Worm (Caenorhabditis elegans): Measurements from ENCODE around the gene mrpl-18.

The mrpl-18 gene

ce11 chrIII:8163283-8163682 lies 18.5 kb downstream of the mrpl-18 start, which contains the start of gene bath-42:
Gene bath-42 (minus strand): TSS chrIII:8163383.
- TF ChIP-seq ref-1 (GFP tag; conservative IDR thresholded peaks at IDR 0.05) (no peak), klf-2 (GFP tag; conservative IDR thresholded peaks at IDR 0.05) (no peak), ztf-29 (GFP tag; IDR thresholded peaks at IDR 0.05) (no peak), T22C8.4 (GFP tag; IDR thresholded peaks at IDR 0.05) (no peak), med-1 (GFP tag; optimal IDR thresholded peaks at IDR 0.05; ENCODE audit: insufficient read depth) (no peak), flt-1 (GFP tag; IDR thresholded peaks at IDR 0.05) (no peak), tab-1 (GFP tag; IDR thresholded peaks at IDR 0.05) (no peak)

- TF ChIP-seq flt-1 (GFP tag; IDR thresholded peaks at IDR 0.05), result peak; percentile 74
- TF ChIP-seq ref-1 (GFP tag; conservative IDR thresholded peaks at IDR 0.05), result no peak
- peak; percentile 92 for TF ChIP-seq T22C8.4 (GFP tag; IDR thresholded peaks at IDR 0.05)
- peak; percentile 42 for TF ChIP-seq cog-1 (tag; optimal IDR thresholded peaks at IDR 0.05)
These were observed 19.1 kb downstream of the mrpl-18 start, which contains the start of gene prp-8 for ce11 chrIII:8163788-8164423. Gene prp-8 (plus strand): TSS chrIII:8164373.

ce11 chrIII:8164771-8165170 lies 20.0 kb downstream of the mrpl-18 start:
- TF ChIP-seq med-1 (GFP tag; optimal IDR thresholded peaks at IDR 0.05; ENCODE audit: insufficient read depth) (no peak), flt-1 (GFP tag; IDR thresholded peaks at IDR 0.05) (no peak), ztf-29 (GFP tag; IDR thresholded peaks at IDR 0.05) (no peak), klf-2 (GFP tag; conservative IDR thresholded peaks at IDR 0.05) (no peak), ref-1 (GFP tag; conservative IDR thresholded peaks at IDR 0.05) (no peak), ztf-23 (GFP tag; IDR thresholded peaks at IDR 0.05) (no peak), cog-1 (tag; optimal IDR thresholded peaks at IDR 0.05) (no peak), tab-1 (GFP tag; IDR thresholded peaks at IDR 0.05) (no peak), T22C8.4 (GFP tag; IDR thresholded peaks at IDR 0.05) (no peak)

- TF ChIP-seq T22C8.4 (GFP tag; IDR thresholded peaks at IDR 0.05) (no peak), tab-1 (GFP tag; IDR thresholded peaks at IDR 0.05) (no peak)
These were observed 27.9 kb downstream of the mrpl-18 start for ce11 chrIII:8172609-8173133.

- TF ChIP-seq med-1 (GFP tag; optimal IDR thresholded peaks at IDR 0.05; ENCODE audit: insufficient read depth) (no peak), ref-1 (GFP tag; conservative IDR thresholded peaks at IDR 0.05) (no peak), ztf-29 (GFP tag; IDR thresholded peaks at IDR 0.05) (no peak), ztf-23 (GFP tag; IDR thresholded peaks at IDR 0.05) (no peak), cog-1 (tag; optimal IDR thresholded peaks at IDR 0.05) (no peak), klf-2 (GFP tag; conservative IDR thresholded peaks at IDR 0.05) (no peak), flt-1 (GFP tag; IDR thresholded peaks at IDR 0.05) (no peak), tab-1 (GFP tag; IDR thresholded peaks at IDR 0.05) (no peak), T22C8.4 (GFP tag; IDR thresholded peaks at IDR 0.05) (no peak)
These were observed 30.4 kb downstream of the mrpl-18 start for ce11 chrIII:8175263-8175662.

- TF ChIP-seq T22C8.4 (GFP tag; IDR thresholded peaks at IDR 0.05) (no peak), klf-2 (GFP tag; conservative IDR thresholded peaks at IDR 0.05) (no peak), ztf-23 (GFP tag; IDR thresholded peaks at IDR 0.05) (no peak), cog-1 (tag; optimal IDR thresholded peaks at IDR 0.05) (no peak), flt-1 (GFP tag; IDR thresholded peaks at IDR 0.05) (no peak), ref-1 (GFP tag; conservative IDR thresholded peaks at IDR 0.05) (no peak), tab-1 (GFP tag; IDR thresholded peaks at IDR 0.05) (no peak), med-1 (GFP tag; optimal IDR thresholded peaks at IDR 0.05; ENCODE audit: insufficient read depth) (no peak), ztf-29 (GFP tag; IDR thresholded peaks at IDR 0.05) (no peak)
These were observed 31.4 kb downstream of the mrpl-18 start, which contains the start of gene C50C3.12 for ce11 chrIII:8176265-8176664. Gene C50C3.12 (plus strand): TSS chrIII:8176565.

- TF ChIP-seq tab-1 (GFP tag; IDR thresholded peaks at IDR 0.05) (no peak), ref-1 (GFP tag; conservative IDR thresholded peaks at IDR 0.05) (no peak), klf-2 (GFP tag; conservative IDR thresholded peaks at IDR 0.05) (no peak)
These were observed 34.1 kb downstream of the mrpl-18 start, which contains the start of gene C50C3.5 for ce11 chrIII:8178924-8179323. Gene C50C3.5 (plus strand): TSS chrIII:8179224.

- TF ChIP-seq cog-1 (tag; optimal IDR thresholded peaks at IDR 0.05) (no peak), klf-2 (GFP tag; conservative IDR thresholded peaks at IDR 0.05) (no peak), T22C8.4 (GFP tag; IDR thresholded peaks at IDR 0.05) (no peak), ztf-29 (GFP tag; IDR thresholded peaks at IDR 0.05) (no peak), ref-1 (GFP tag; conservative IDR thresholded peaks at IDR 0.05) (no peak), tab-1 (GFP tag; IDR thresholded peaks at IDR 0.05) (no peak), flt-1 (GFP tag; IDR thresholded peaks at IDR 0.05) (no peak), med-1 (GFP tag; optimal IDR thresholded peaks at IDR 0.05; ENCODE audit: insufficient read depth) (no peak), ztf-23 (GFP tag; IDR thresholded peaks at IDR 0.05) (no peak)
These were observed 36.8 kb downstream of the mrpl-18 start, which contains the start of gene spc-2 for ce11 chrIII:8181581-8181980. Gene spc-2 (plus strand): TSS chrIII:8181881.

- TF ChIP-seq ztf-23 (GFP tag; IDR thresholded peaks at IDR 0.05) (no peak), klf-2 (GFP tag; conservative IDR thresholded peaks at IDR 0.05) (no peak), ztf-29 (GFP tag; IDR thresholded peaks at IDR 0.05) (no peak), tab-1 (GFP tag; IDR thresholded peaks at IDR 0.05) (no peak), med-1 (GFP tag; optimal IDR thresholded peaks at IDR 0.05; ENCODE audit: insufficient read depth) (no peak), flt-1 (GFP tag; IDR thresholded peaks at IDR 0.05) (no peak), ref-1 (GFP tag; conservative IDR thresholded peaks at IDR 0.05) (no peak), T22C8.4 (GFP tag; IDR thresholded peaks at IDR 0.05) (no peak), cog-1 (tag; optimal IDR thresholded peaks at IDR 0.05) (no peak)
These were observed 37.8 kb downstream of the mrpl-18 start for ce11 chrIII:8182573-8182972.

- TF ChIP-seq ztf-29 (GFP tag; IDR thresholded peaks at IDR 0.05), result no peak
- no peak for TF ChIP-seq med-1 (GFP tag; optimal IDR thresholded peaks at IDR 0.05; ENCODE audit: insufficient read depth)
- no peak for TF ChIP-seq T22C8.4 (GFP tag; IDR thresholded peaks at IDR 0.05)
- TF ChIP-seq flt-1 (GFP tag; IDR thresholded peaks at IDR 0.05), result no peak
- no peak for TF ChIP-seq ztf-23 (GFP tag; IDR thresholded peaks at IDR 0.05)
- no peak for TF ChIP-seq ref-1 (GFP tag; conservative IDR thresholded peaks at IDR 0.05)
- TF ChIP-seq tab-1 (GFP tag; IDR thresholded peaks at IDR 0.05), result no peak
- TF ChIP-seq klf-2 (GFP tag; conservative IDR thresholded peaks at IDR 0.05), result no peak
- no peak for TF ChIP-seq cog-1 (tag; optimal IDR thresholded peaks at IDR 0.05)
These were observed 40.3 kb downstream of the mrpl-18 start for ce11 chrIII:8185130-8185529.

Measured in whole organism, midembryonic.